Fruit fly (Drosophila melanogaster) whole organism, adult: ENCODE measurements around the gene CG17343.

ENCODE experiments used
- CG7045 ChIP-seq: fragments of 200-800 bp; sonication (Bioruptor generic); optimal IDR thresholded peaks from 2 replicates; lab custom pipeline; 2017; ENCODE audit warnings: missing biosample characterization, mild to moderate bottlenecking, missing genetic modification characterization
- CG7101 ChIP-seq: fragments of 200-800 bp; sonication (Bioruptor generic); optimal IDR thresholded peaks from 2 replicates; lab custom pipeline; 2018; ENCODE audit warnings: missing biosample characterization, mild to moderate bottlenecking, missing genetic modification characterization, moderate library complexity
- bab1 ChIP-seq: fragments of 200-800 bp; sonication (Bioruptor generic); optimal IDR thresholded peaks from 3 replicates; lab custom pipeline; 2019; ENCODE audit warnings: missing biosample characterization, mild to moderate bottlenecking, missing genetic modification characterization, moderate library complexity
- cic ChIP-seq: fragments of 200-800 bp; sonication (Bioruptor generic); optimal IDR thresholded peaks from 2 replicates; lab custom pipeline; 2017; ENCODE audit warnings: missing biosample characterization, mild to moderate bottlenecking, missing genetic modification characterization, moderate library complexity
- cnc ChIP-seq, 2 experiments: fragments of >200 bp; optimal IDR thresholded peaks; 2 replicates each; lab custom pipeline; 2017
- pad ChIP-seq: fragments of 200-800 bp; sonication (Bioruptor generic); optimal IDR thresholded peaks from 3 replicates; lab custom pipeline; 2017; ENCODE audit warnings: missing biosample characterization, missing genetic modification characterization, mild to moderate bottlenecking, moderate library complexity, missing genetic modification reagents

DNA sequence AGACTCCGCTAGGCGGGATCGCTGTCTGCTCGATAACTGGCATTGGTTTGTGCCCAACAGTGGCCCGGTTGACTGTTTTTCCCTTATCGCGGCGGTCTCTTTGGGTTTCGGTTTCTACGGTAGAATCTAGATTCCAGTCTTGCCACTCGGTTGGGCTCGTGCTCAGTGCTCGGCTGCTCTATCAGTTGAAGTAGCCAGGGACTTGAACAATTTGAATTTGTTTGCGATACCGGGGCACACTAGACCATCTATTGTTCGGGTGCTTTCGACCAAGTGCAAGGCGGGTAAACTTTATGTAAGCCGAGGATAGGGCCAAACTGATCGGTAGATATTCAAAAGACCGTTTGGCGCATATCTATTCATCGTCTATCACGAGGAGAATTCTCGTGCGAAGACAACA, 41.5 kb downstream of the CG17343 start:
- TF ChIP-seq pad (no peak), bab1 (GFP tag; lab: Kevin White, UChicago) (no peak), cic (GFP tag; lab: Kevin White, UChicago) (no peak), CG7101 (tag; lab: Kevin White, UChicago) (no peak), CG7045 (GFP tag; lab: Kevin White, UChicago) (no peak), cnc (optimal IDR thresholded peaks at IDR 0.05; lab: Kevin White, UChicago) (no peak)
